Worm (Caenorhabditis elegans) whole organism, mixed stage, embryonic: ENCODE results near the gene str-248.
"Not testable (repeated sequence)": the region's sequence is repeated elsewhere in the genome, so short reads cannot be mapped to it uniquely, and the experiment has no call there.

Experiments used
- M03D4.4 ChIP-seq: sonication (generic microtip); optimal IDR thresholded peaks from 2 replicates; lab custom pipeline; 2017; ENCODE audit warnings: mild to moderate bottlenecking, missing genetic modification characterization, missing compliant biosample characterization
- bed-3 ChIP-seq: fragments of 200-800 bp; sonication (Bioruptor generic); optimal IDR thresholded peaks from 3 replicates; lab custom pipeline; 2018; ENCODE audit warnings: mild to moderate bottlenecking, missing genetic modification characterization, moderate library complexity, missing compliant biosample characterization
- blmp-1 ChIP-seq: fragments of 150-350 bp; optimal IDR thresholded peaks from 2 replicates; lab custom pipeline; 2014; ENCODE audit warnings: missing biosample characterization, missing genetic modification characterization
- ceh-83 ChIP-seq: fragments of 200-800 bp; sonication (Bioruptor generic); optimal IDR thresholded peaks from 2 replicates; lab custom pipeline; 2018; ENCODE audit warnings: mild to moderate bottlenecking, missing genetic modification characterization, missing compliant biosample characterization
- ces-1 ChIP-seq: fragments of 150-350 bp; optimal IDR thresholded peaks from 2 replicates; lab custom pipeline; 2014; ENCODE audit warnings: missing biosample characterization, missing genetic modification reagents, missing genetic modification characterization
- cnd-1 ChIP-seq: fragments of 200-800 bp; sonication (Bioruptor generic); optimal IDR thresholded peaks from 2 replicates; lab custom pipeline; 2018; ENCODE audit warnings: mild to moderate bottlenecking, missing genetic modification characterization, missing compliant biosample characterization
- drap-1 ChIP-seq: fragments of 200-800 bp; sonication (Bioruptor generic); optimal IDR thresholded peaks from 3 replicates; lab custom pipeline; 2018; ENCODE audit warnings: mild to moderate bottlenecking, missing genetic modification characterization, missing compliant biosample characterization
- elt-1 ChIP-seq: sonication (generic microtip); optimal IDR thresholded peaks from 2 replicates; lab custom pipeline; 2017; ENCODE audit warnings: missing genetic modification characterization, mild to moderate bottlenecking, missing compliant biosample characterization, antibody characterized with exemption, moderate library complexity, borderline replicate concordance; ENCODE audit not compliant: insufficient read depth
- elt-3 ChIP-seq: fragments of 150-350 bp; optimal IDR thresholded peaks from 2 replicates; lab custom pipeline; 2014; ENCODE audit warnings: missing biosample characterization, missing genetic modification characterization
- flh-1 ChIP-seq: fragments of 200-800 bp; sonication (Bioruptor generic); optimal IDR thresholded peaks from 2 replicates; lab custom pipeline; 2018; ENCODE audit warnings: mild to moderate bottlenecking, missing genetic modification characterization, moderate library complexity, missing compliant biosample characterization
- ham-2 ChIP-seq: fragments of 200-800 bp; sonication (Bioruptor generic); optimal IDR thresholded peaks from 2 replicates; lab custom pipeline; 2018; ENCODE audit warnings: mild to moderate bottlenecking, missing genetic modification characterization, missing compliant biosample characterization
- hlh-1 ChIP-seq: fragments of 150-350 bp; optimal IDR thresholded peaks from 2 replicates; lab custom pipeline; 2014; ENCODE audit warnings: missing biosample characterization, missing genetic modification reagents, missing genetic modification characterization
- lin-13 ChIP-seq: fragments of 150-350 bp; optimal IDR thresholded peaks from 2 replicates; lab custom pipeline; 2014; ENCODE audit warnings: missing biosample characterization, missing genetic modification characterization
- lin-32 ChIP-seq: fragments of 200-800 bp; sonication (Bioruptor generic); optimal IDR thresholded peaks from 2 replicates; lab custom pipeline; 2018; ENCODE audit warnings: mild to moderate bottlenecking, missing genetic modification characterization, missing compliant biosample characterization
- lsy-2 ChIP-seq: fragments of 150-350 bp; optimal IDR thresholded peaks from 2 replicates; lab custom pipeline; 2014; ENCODE audit warnings: missing biosample characterization, missing genetic modification characterization
- mls-2 ChIP-seq: sonication (generic microtip); optimal IDR thresholded peaks from 2 replicates; lab custom pipeline; 2016; ENCODE audit warnings: mild to moderate bottlenecking, missing genetic modification characterization, moderate library complexity, missing compliant biosample characterization
- nhr-12 ChIP-seq: fragments of 150-350 bp; optimal IDR thresholded peaks from 2 replicates; lab custom pipeline; 2014; ENCODE audit warnings: missing biosample characterization, missing genetic modification characterization
- nhr-237 ChIP-seq: fragments of 150-350 bp; optimal IDR thresholded peaks from 2 replicates; lab custom pipeline; 2014; ENCODE audit warnings: missing biosample characterization, missing genetic modification characterization
- nhr-28 ChIP-seq: fragments of 150-350 bp; optimal IDR thresholded peaks from 2 replicates; lab custom pipeline; 2014; ENCODE audit warnings: missing biosample characterization, missing genetic modification characterization
- nhr-76 ChIP-seq: sonication (generic microtip); optimal IDR thresholded peaks from 2 replicates; lab custom pipeline; 2017; ENCODE audit warnings: missing biosample characterization, missing genetic modification characterization
- pha-4 ChIP-seq: fragments of 150-350 bp; optimal IDR thresholded peaks from 2 replicates; lab custom pipeline; 2018; ENCODE audit warnings: missing biosample characterization, missing genetic modification reagents, missing genetic modification characterization
- sem-2 ChIP-seq: fragments of 200-800 bp; sonication (Bioruptor generic); optimal IDR thresholded peaks from 2 replicates; lab custom pipeline; 2018; ENCODE audit warnings: mild to moderate bottlenecking, missing genetic modification characterization, missing compliant biosample characterization
- snpc-4 ChIP-seq: fragments of 150-350 bp; optimal IDR thresholded peaks from 2 replicates; lab custom pipeline; 2014; ENCODE audit warnings: missing biosample characterization, missing genetic modification characterization
- sptf-1 ChIP-seq: sonication (generic microtip); optimal IDR thresholded peaks from 2 replicates; lab custom pipeline; 2017; ENCODE audit warnings: mild to moderate bottlenecking, missing genetic modification characterization, moderate library complexity, missing compliant biosample characterization
- zip-8 ChIP-seq: fragments of 150-350 bp; optimal IDR thresholded peaks from 2 replicates; lab custom pipeline; 2014; ENCODE audit warnings: missing biosample characterization, missing genetic modification characterization

The str-248 gene

DNA sequence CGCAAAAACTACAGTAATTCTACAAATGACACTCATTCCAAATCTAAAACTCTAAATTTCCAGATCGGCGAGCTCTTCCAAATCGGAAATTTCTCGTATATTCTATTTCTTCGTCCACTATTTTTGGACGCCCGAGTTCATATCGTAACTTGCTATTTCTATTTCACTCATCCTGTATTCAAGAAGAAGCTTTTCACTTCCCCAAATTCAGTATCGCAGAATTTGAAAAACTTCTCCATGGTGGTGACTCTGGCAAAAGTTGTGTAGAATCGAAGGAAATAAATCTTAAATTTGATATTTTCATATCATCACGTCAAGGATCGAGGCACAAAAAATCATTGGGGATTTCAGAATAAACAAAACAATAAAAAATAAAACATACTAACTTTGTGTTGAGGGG lies 22.7 kb upstream of the str-248 start:
- TF ChIP-seq elt-1 (tag; lab: Kevin White, UChicago) (no peak), flh-1 (GFP tag; lab: Kevin White, UChicago) (no peak)

- TF ChIP-seq nhr-76, result no peak
- TF ChIP-seq nhr-237 (tag; lab: Kevin White, UChicago), result no peak
- no peak for TF ChIP-seq nhr-28 (tag; lab: Kevin White, UChicago)
- TF ChIP-seq M03D4.4, result no peak
- no peak for TF ChIP-seq lsy-2 (tag; lab: Kevin White, UChicago)
- TF ChIP-seq, all 35 proteins: peak for 0
Measured at ce11 chrV:15650167-15650566, 20.7 kb upstream of the str-248 start, which contains the start of gene sru-42. Gene sru-42 (plus strand): TSS chrV:15650467.

- TF ChIP-seq pha-4 (tag; lab: Kevin White, UChicago), result peak; percentile 10
Measured at ce11 chrV:15647536-15648085, 18.2 kb upstream of the str-248 start, which contains the start of the genes C55A1.7 and C55A1.6. Gene C55A1.7 (minus strand): TSS chrV:15647636. Gene C55A1.6 (plus strand): TSS chrV:15648035.

DNA sequence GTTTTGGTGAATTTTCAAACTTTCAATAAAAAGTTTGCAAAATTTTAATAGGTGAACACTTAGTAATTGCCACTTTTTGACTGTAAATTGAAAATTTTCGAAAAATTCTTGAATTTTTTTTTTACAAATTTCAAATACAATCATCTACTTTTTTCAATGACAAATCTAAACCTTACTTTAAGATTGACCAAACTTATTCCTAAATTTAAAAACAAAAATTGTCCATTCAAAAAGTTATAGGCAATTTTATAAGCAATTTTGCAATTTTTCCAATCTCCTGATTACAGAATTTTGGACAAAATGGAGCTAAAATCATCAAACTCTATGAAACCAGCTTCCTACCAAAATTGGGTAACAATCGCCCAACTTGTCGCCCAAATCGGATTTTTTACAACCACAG lies 15.1 kb upstream of the str-248 start, which contains the start of gene str-23:
TSS of gene str-23 (plus strand) at position 301 of the 400 bp plus-strand sequence.
- TF ChIP-seq ham-2 (no peak), zip-8 (tag; lab: Kevin White, UChicago) (no peak), nhr-12 (tag; lab: Kevin White, UChicago) (no peak), nhr-76 (no peak), blmp-1 (tag; lab: Kevin White, UChicago) (no peak), bed-3 (GFP tag; lab: Kevin White, UChicago) (no peak), sptf-1 (tag; lab: Kevin White, UChicago) (no peak), mls-2 (tag; lab: Kevin White, UChicago) (no peak), lin-13 (tag; lab: Kevin White, UChicago) (no peak)

DNA sequence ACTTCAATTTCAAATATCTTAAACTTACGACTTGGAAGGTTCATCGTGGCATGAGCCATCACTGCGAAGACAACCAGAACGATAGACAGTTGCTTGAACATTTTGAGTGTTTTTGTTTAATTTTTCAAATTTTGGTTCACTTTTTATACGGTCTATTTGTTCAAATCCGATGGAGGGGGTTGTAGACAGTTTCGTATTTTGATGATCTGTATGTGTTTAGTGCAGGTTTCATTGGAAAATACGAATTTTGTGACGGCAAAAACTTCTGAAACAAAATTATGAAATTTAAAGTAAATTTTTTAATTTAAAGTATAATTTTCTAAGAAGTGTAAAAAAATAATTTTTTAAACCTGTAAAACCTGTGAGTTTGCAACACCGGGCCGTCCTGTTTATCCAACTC lies 13.7 kb upstream of the str-248 start, which contains the start of gene C55A1.4:
TSS of gene C55A1.4 (minus strand) at position 101 of the 400 bp plus-strand sequence.
- TF ChIP-seq nhr-76; elt-3 (tag; lab: Kevin White, UChicago); pha-4 (tag; lab: Kevin White, UChicago): not testable (repeated sequence)

- TF ChIP-seq ces-1 (GFP tag; lab: Kevin White, UChicago), result peak; percentile 13
- no peak for TF ChIP-seq snpc-4 (tag; lab: Kevin White, UChicago)
Measured at ce11 chrV:15638853-15639252, 9.4 kb upstream of the str-248 start, which contains the start of gene srz-44. Gene srz-44 (minus strand): TSS chrV:15638953.

DNA sequence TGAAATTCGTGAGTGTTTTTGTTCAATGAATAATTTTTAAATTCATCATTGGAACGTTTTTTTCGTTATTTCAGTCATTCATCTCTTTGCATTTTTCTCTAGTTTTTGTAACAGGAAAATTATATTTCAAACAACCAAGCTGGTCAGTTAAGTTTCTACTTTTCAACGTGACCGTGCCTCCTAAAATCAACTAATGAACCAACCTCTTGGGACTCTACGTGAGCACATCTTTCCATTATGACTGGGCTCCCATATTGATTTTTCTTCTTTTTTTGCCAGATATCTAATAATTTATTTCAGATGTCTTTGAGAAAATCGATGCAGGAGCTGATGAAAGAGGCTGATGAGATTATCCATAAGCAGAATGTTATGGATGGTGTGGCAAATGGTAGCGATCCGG lies 3.9 kb downstream of the str-248 start, which contains the start of gene C55A1.11:
TSS of gene C55A1.11 (plus strand) at position 301 of the 400 bp plus-strand sequence.
- TF ChIP-seq snpc-4 (tag; lab: Kevin White, UChicago), result no peak
- TF ChIP-seq flh-1 (GFP tag; lab: Kevin White, UChicago), result no peak
- TF ChIP-seq drap-1 (GFP tag; lab: Kevin White, UChicago), result no peak
- TF ChIP-seq sptf-1 (tag; lab: Kevin White, UChicago), result no peak
- no peak for TF ChIP-seq nhr-237 (tag; lab: Kevin White, UChicago)
- TF ChIP-seq ham-2, result no peak
- no peak for TF ChIP-seq sem-2 (GFP tag; lab: Kevin White, UChicago)

DNA sequence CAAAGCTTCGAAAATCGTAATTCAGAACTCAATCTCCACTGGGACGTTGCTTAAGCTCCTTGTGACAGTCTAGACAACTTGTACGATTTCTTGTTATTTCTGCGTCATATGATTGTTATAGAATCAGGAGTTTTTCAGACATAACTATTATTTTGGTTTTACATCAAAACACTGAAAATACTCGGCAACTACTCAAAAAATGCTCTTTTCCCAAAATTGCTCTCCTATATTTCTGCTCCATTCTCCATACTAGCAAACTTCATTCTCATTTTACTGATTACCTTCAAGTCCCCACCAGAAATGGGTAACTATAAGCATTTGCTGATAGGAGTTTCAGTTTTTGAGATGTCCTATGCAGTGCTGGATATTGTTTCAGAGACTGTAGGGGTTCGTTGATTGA lies 7.9 kb downstream of the str-248 start, which contains the start of gene C55A1.1:
TSS of gene C55A1.1 (plus strand) at position 301 of the 400 bp plus-strand sequence.
- TF ChIP-seq ceh-83 (GFP tag; lab: Kevin White, UChicago), result no peak
- no peak for TF ChIP-seq cnd-1 (tag; lab: Kevin White, UChicago)
- no peak for TF ChIP-seq zip-8 (tag; lab: Kevin White, UChicago)
- no peak for TF ChIP-seq lin-32 (GFP tag; lab: Kevin White, UChicago)
- TF ChIP-seq nhr-28 (tag; lab: Kevin White, UChicago), result no peak
- no peak for TF ChIP-seq hlh-1 (tag; lab: Kevin White, UChicago)
- no peak for TF ChIP-seq lin-13 (tag; lab: Kevin White, UChicago)
